Worm (Caenorhabditis elegans): ENCODE data around the gene C16C10.1.

The C16C10.1 gene

DNA sequence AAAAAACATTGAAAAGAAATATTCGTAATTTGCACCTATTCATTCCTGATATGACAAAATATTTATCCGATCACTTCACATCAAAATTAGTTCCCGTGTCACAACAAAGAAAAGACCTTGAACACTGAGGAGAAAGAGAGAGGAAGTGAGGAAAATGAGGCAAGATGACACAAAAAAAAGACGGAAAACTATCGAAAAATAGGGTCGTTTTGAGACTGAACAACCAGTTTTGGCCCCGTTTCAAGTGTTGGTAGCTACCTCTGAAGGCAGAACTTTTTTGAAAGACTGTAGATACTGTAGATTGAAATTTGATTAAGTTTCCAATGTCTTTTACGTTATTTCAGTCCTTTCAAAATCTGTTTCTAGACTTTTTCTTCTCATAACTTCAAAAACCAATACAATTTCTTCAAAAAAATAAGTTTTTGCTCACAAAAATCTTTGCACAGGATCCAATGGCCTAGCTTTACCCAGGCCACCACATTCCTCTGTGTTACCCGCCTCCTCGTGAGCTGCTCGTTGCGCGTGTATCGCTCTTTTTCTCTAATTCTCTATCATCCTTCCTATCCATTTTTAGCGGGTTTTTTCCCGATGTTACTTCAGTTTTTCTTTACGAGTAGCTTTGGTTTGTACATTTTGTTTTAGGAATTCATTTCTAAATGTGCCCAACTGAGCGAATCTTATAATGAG, 15.2 kb upstream of the C16C10.1 start (continued):
- TF ChIP-seq snpc-4 (tag; optimal IDR thresholded peaks at IDR 0.05), result peak; percentile 51
- TF ChIP-seq elt-3 (tag; optimal IDR thresholded peaks at IDR 0.05), result no peak
- TF ChIP-seq efl-3 (GFP tag; optimal IDR thresholded peaks at IDR 0.05), result no peak
- peak; percentile 50 for TF ChIP-seq nhr-20 (tag; optimal IDR thresholded peaks at IDR 0.05)
- peak; percentile 18 to 85 (median 30) for TF ChIP-seq ceh-82 (tag; optimal IDR thresholded peaks at IDR 0.05)
- peak; percentile 67 to 74 for TF ChIP-seq efl-1 (optimal IDR thresholded peaks at IDR 0.05)
- TF ChIP-seq efl-1 (GFP tag; optimal IDR thresholded peaks at IDR 0.05 in 1 of 2), result peak; percentile 56 to 94
- 0 out of 2 replicates have a peak, but pooled peaks have one; percentile 49 for TF ChIP-seq unc-98 (GFP tag; IDR thresholded peaks at IDR 0.05)
- TF ChIP-seq unc-86 (tag; optimal IDR thresholded peaks at IDR 0.05), result peak; percentile 73
- TF ChIP-seq vab-15 (tag; optimal IDR thresholded peaks at IDR 0.05), result no peak
- no peak for TF ChIP-seq aha-1 (tag; optimal IDR thresholded peaks at IDR 0.05)
- no peak for TF ChIP-seq mef-2 (tag; optimal IDR thresholded peaks at IDR 0.05)
- no peak for TF ChIP-seq ces-1 (GFP tag; optimal IDR thresholded peaks at IDR 0.05)
- TF ChIP-seq unc-62 (GFP tag; optimal IDR thresholded peaks at IDR 0.05), result no peak
- peak; percentile 47 for TF ChIP-seq fkh-4 (tag; optimal IDR thresholded peaks at IDR 0.05; ENCODE audit: borderline replicate concordance)
- peak; percentile 42 for TF ChIP-seq fkh-10 (GFP tag; optimal IDR thresholded peaks at IDR 0.05)
- TF ChIP-seq ceh-8 (GFP tag; optimal IDR thresholded peaks at IDR 0.05), result no peak

DNA sequence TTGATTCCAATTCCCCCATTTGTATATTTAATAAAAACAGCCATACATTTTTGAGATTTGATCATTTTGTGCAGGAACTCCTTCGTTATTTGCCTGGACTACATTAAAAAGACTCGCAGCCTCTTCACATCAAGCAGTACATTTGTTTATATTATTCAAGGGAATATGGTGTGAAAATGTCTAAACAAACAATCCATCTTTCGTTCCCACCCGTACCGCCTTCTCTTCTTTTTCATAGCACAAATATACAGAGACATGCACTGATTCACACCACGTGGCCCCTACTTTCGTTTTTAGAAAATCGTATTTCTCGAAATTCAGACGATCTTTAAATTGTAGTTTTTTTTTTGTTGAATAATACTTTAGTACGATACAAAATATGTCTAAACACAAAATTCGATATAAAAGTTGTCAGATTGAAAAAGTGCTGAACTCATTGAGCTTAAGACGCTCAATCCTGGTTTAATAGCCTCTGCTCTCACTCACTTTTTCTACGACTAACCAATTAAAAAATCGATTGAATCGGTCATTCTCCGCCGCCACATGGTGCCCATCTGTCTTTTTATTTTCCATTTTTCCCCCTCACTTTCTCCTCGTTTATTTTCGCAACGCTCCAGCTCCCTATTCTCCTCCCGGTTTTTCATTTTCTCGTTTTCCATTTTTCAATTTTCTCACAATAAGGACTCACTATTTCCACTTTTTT, 14.2 kb upstream of the C16C10.1 start:
- TF ChIP-seq lin-14 (GFP tag; optimal IDR thresholded peaks at IDR 0.05), result peak; percentile 22
- TF ChIP-seq zip-4 (GFP tag; optimal IDR thresholded peaks at IDR 0.05), result peak; percentile 28
- peak; percentile 60 for TF ChIP-seq nhr-19 (GFP tag; conservative IDR thresholded peaks at IDR 0.05)
- TF ChIP-seq ama-1 (optimal IDR thresholded peaks at IDR 0.05), result peak; percentile 95
- peak; percentile 94 for TF ChIP-seq aly-2 (tag; optimal IDR thresholded peaks at IDR 0.05)
- TF ChIP-seq ceh-82 (tag; optimal IDR thresholded peaks at IDR 0.05), result no peak
- no peak for TF ChIP-seq mef-2 (tag; optimal IDR thresholded peaks at IDR 0.05)
- TF ChIP-seq hlh-17 (GFP tag; optimal IDR thresholded peaks at IDR 0.05; ENCODE audit: borderline replicate concordance), result peak; percentile 5
- no peak for TF ChIP-seq nhr-11 (tag; optimal IDR thresholded peaks at IDR 0.05)
- no peak for TF ChIP-seq egl-27 (tag; optimal IDR thresholded peaks at IDR 0.05)
- TF ChIP-seq C34B4.2 (tag; optimal IDR thresholded peaks at IDR 0.05), result no peak
- peak; percentile 83 for TF ChIP-seq nhr-71 (tag; optimal IDR thresholded peaks at IDR 0.05)
- peak; percentile 11 for TF ChIP-seq lir-3 (tag; optimal IDR thresholded peaks at IDR 0.05; ENCODE audit: poor library complexity)
- no peak for TF ChIP-seq lin-15B (tag; optimal IDR thresholded peaks at IDR 0.05)
- TF ChIP-seq hpl-2 (GFP tag; optimal IDR thresholded peaks at IDR 0.05), result peak; percentile 39
- peak; percentile 37 for TF ChIP-seq nhr-20 (tag; optimal IDR thresholded peaks at IDR 0.05)
- TF ChIP-seq nhr-90 (tag; optimal IDR thresholded peaks at IDR 0.05; ENCODE audit: poor library complexity), result peak; percentile 63
- TF ChIP-seq nhr-12 (tag; optimal IDR thresholded peaks at IDR 0.05), result no peak
- peak; percentile 45 for TF ChIP-seq pax-3 (tag; optimal IDR thresholded peaks at IDR 0.05)
- TF ChIP-seq F16B12.6 (tag; optimal IDR thresholded peaks at IDR 0.05), result no peak
- peak; percentile 59 for TF ChIP-seq nhr-47 (tag; optimal IDR thresholded peaks at IDR 0.05)
- TF ChIP-seq tbx-2 (tag; optimal IDR thresholded peaks at IDR 0.05), result peak; percentile 5
- peak; percentile 25 for TF ChIP-seq lin-13 (GFP tag; optimal IDR thresholded peaks at IDR 0.05)
- peak; percentile 44 for TF ChIP-seq ceh-8 (GFP tag; optimal IDR thresholded peaks at IDR 0.05)
- TF ChIP-seq mab-9 (GFP tag; IDR thresholded peaks at IDR 0.05), result no peak
- no peak for TF ChIP-seq fkh-8 (tag; optimal IDR thresholded peaks at IDR 0.05)
- peak; percentile 35 for TF ChIP-seq fos-1 (tag; optimal IDR thresholded peaks at IDR 0.05)
- peak in 1 of 2 experiments; percentile 34 for TF ChIP-seq lin-35 (GFP tag; optimal IDR thresholded peaks at IDR 0.05)
- peak; percentile 21 for TF ChIP-seq swsn-7 (tag; optimal IDR thresholded peaks at IDR 0.05)
- peak; percentile 72 for TF ChIP-seq ztf-4 (tag; optimal IDR thresholded peaks at IDR 0.05)
- TF ChIP-seq unc-98 (GFP tag; IDR thresholded peaks at IDR 0.05), result no peak
- peak; percentile 13 for TF ChIP-seq unc-130 (tag; optimal IDR thresholded peaks at IDR 0.05)
- TF ChIP-seq alr-1 (tag; optimal IDR thresholded peaks at IDR 0.05; ENCODE audit: borderline replicate concordance), result no peak
- no peak for TF ChIP-seq C04F5.9 (tag; optimal IDR thresholded peaks at IDR 0.05)
- peak; percentile 35 for TF ChIP-seq irx-1 (tag; optimal IDR thresholded peaks at IDR 0.05)
- no peak for TF ChIP-seq ets-5 (GFP tag; IDR thresholded peaks at IDR 0.05)
- TF ChIP-seq isw-1 (GFP tag; IDR thresholded peaks at IDR 0.05), result no peak

Measured in whole organism, L1 larva.